Worm (Caenorhabditis elegans) whole organism, L2 larva: ENCODE results near the gene nhr-39.

Source experiments
- ama-1 ChIP-seq: fragments of 150-350 bp; optimal IDR thresholded peaks from 2 replicates; lab custom pipeline; 2018; ENCODE audit warnings: inconsistent platforms
- ceh-82 ChIP-seq: fragments of 150-350 bp; optimal IDR thresholded peaks from 2 replicates; lab custom pipeline; 2014; ENCODE audit warnings: missing biosample characterization, missing genetic modification characterization
- egl-27 ChIP-seq: sonication (generic microtip); optimal IDR thresholded peaks from 3 replicates; lab custom pipeline; 2017; ENCODE audit warnings: missing biosample characterization, missing genetic modification reagents, missing genetic modification characterization
- elt-3 ChIP-seq: sonication (generic microtip); optimal IDR thresholded peaks from 2 replicates; lab custom pipeline; 2017; ENCODE audit warnings: missing biosample characterization, missing genetic modification characterization
- fos-1 ChIP-seq: fragments of 150-350 bp; optimal IDR thresholded peaks from 2 replicates; lab custom pipeline; 2014; ENCODE audit warnings: missing biosample characterization, missing genetic modification characterization
- lin-11 ChIP-seq: fragments of 150-350 bp; sonication (generic microtip); optimal IDR thresholded peaks from 2 replicates; lab custom pipeline; 2014; ENCODE audit warnings: missing biosample characterization, missing genetic modification characterization, inconsistent platforms, mixed read lengths
- lin-13 ChIP-seq: fragments of 150-350 bp; optimal IDR thresholded peaks from 2 replicates; lab custom pipeline; 2014; ENCODE audit warnings: missing biosample characterization, missing genetic modification reagents, missing genetic modification characterization
- nhr-10 ChIP-seq: sonication (generic microtip); optimal IDR thresholded peaks from 2 replicates; lab custom pipeline; 2017; ENCODE audit warnings: missing biosample characterization, missing genetic modification characterization
- sem-4 ChIP-seq: fragments of 150-350 bp; optimal IDR thresholded peaks from 2 replicates; lab custom pipeline; 2014; ENCODE audit warnings: missing biosample characterization, missing genetic modification reagents, missing genetic modification characterization
- sma-9 ChIP-seq, 2 experiments: fragments of 150-350 bp in 1 of 2; sonication (generic microtip) in 1 of 2; optimal IDR thresholded peaks; 2 replicates each; lab custom pipeline; 2014 to 2016; ENCODE audit warnings: missing genetic modification characterization in 2 of 2, mild to moderate bottlenecking in 1 of 2, missing biosample characterization in 1 of 2, missing compliant biosample characterization in 1 of 2, missing genetic modification reagents in 1 of 2, moderate library complexity in 1 of 2
- unc-62 ChIP-seq: fragments of 150-350 bp; optimal IDR thresholded peaks from 2 replicates; lab custom pipeline; 2014; ENCODE audit warnings: missing biosample characterization, missing genetic modification reagents, missing genetic modification characterization
- ztf-11 ChIP-seq: sonication (generic microtip); optimal IDR thresholded peaks from 2 replicates; lab custom pipeline; 2017; ENCODE audit warnings: missing biosample characterization, missing genetic modification characterization

DNA sequence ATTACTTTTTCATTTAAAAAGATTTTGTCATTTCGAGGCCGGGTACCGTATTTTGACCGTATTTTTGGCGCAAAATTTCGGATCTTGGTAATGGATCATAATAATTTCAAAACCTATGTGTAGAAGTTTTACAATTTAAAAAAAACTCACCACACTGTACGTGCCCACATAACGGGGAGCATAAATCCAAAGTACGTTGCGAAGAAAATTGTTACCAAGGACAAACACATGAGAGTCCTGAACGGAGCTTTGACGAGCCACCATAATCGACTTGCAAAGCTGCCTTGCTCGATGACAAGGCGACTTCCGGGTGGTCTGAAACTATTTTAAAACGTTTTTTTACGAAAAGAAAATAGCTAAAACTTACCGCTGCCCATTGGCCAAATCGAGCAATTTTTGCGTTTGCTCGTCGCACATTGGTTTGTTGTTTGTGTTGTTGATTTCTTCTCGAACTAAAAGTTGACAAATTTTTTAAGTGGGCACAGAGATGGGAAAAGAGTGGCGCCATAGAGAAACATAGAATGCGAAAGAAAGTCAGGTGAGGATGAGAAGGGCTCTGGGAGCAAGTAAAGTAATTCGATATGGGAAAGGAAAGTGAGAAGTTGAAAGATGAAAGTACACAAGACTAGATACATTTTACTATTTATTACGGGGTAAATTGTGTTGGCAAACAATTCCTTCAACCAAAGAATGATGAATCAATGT is 29.6 kb downstream of the nhr-39 start:
- TF ChIP-seq nhr-10 (no peak), fos-1 (tag; lab: Kevin White, UChicago) (no peak), ama-1 (no peak), ztf-11 (tag; lab: Kevin White, UChicago) (no peak), lin-13 (GFP tag; lab: Kevin White, UChicago) (no peak), ceh-82 (tag; lab: Kevin White, UChicago) (no peak), egl-27 (tag; lab: Kevin White, UChicago) (no peak), sma-9 (GFP tag; optimal IDR thresholded peaks at IDR 0.05; lab: Kevin White, UChicago) (no peak), sma-9 (tag; optimal IDR thresholded peaks at IDR 0.05; lab: Kevin White, UChicago) (no peak), unc-62 (GFP tag; lab: Kevin White, UChicago) (no peak), lin-11 (tag; lab: Kevin White, UChicago) (no peak), elt-3 (tag; lab: Kevin White, UChicago) (no peak), sem-4 (tag; lab: Kevin White, UChicago) (no peak)
